Worm (Caenorhabditis elegans) whole organism, young adult: Measurements from ENCODE around the gene T07F12.2.

ENCODE experiments used
- B0019.2 ChIP-seq: fragments of 200-800 bp; sonication (Bioruptor generic); conservative IDR thresholded peaks from 2 replicates; pipeline ENCODE4 v1.3.6; 2022; ENCODE audit warnings: missing genetic modification reagents, missing genetic modification characterization, missing compliant biosample characterization
- B0336.3 ChIP-seq: fragments of 200-800 bp; sonication (Bioruptor generic); IDR thresholded peaks from 2 replicates; pipeline ENCODE4 v1.3.6; 2022; ENCODE audit warnings: missing genetic modification characterization, missing compliant biosample characterization
- F52B5.7 ChIP-seq: sonication (generic microtip); optimal IDR thresholded peaks from 2 replicates; lab custom pipeline; 2016; ENCODE audit warnings: mild to moderate bottlenecking, missing genetic modification characterization, missing compliant biosample characterization
- F57A8.1 ChIP-seq: fragments of 200-800 bp; sonication (Bioruptor generic); optimal IDR thresholded peaks from 2 replicates; lab custom pipeline; 2018; ENCODE audit warnings: mild to moderate bottlenecking, missing genetic modification characterization, moderate library complexity, missing compliant biosample characterization
- K12H6.12 ChIP-seq: fragments of 200-800 bp; sonication (Bioruptor generic); optimal IDR thresholded peaks from 2 replicates; lab custom pipeline; 2018; ENCODE audit warnings: mild to moderate bottlenecking, missing genetic modification characterization, missing compliant biosample characterization
- akir-1 ChIP-seq: fragments of 200-800 bp; sonication (Bioruptor generic); optimal IDR thresholded peaks from 2 replicates; lab custom pipeline; 2018; ENCODE audit warnings: mild to moderate bottlenecking, missing genetic modification characterization, moderate library complexity, missing compliant biosample characterization
- atf-7 ChIP-seq: sonication (generic microtip); optimal IDR thresholded peaks from 2 replicates; lab custom pipeline; 2017; ENCODE audit warnings: mild to moderate bottlenecking, missing genetic modification characterization, missing compliant biosample characterization
- cebp-1 ChIP-seq, 2 experiments: fragments of 200-800 bp in 1 of 2; sonication (Bioruptor generic) in 1 of 2; sonication (generic microtip) in 1 of 2; IDR thresholded peaks in 1 of 2; optimal IDR thresholded peaks in 1 of 2; 2 replicates each; pipeline versions ENCODE4 v1.3.6 to Lab custom; 2017 to 2022; ENCODE audit warnings: missing compliant biosample characterization in 2 of 2, missing genetic modification characterization in 2 of 2, mild to moderate bottlenecking in 1 of 2, missing genetic modification reagents in 1 of 2, moderate library complexity in 1 of 2
- ceh-100 ChIP-seq: fragments of 200-800 bp; sonication (Bioruptor generic); IDR thresholded peaks from 2 replicates; pipeline ENCODE4 v1.3.6; 2022; ENCODE audit warnings: missing genetic modification reagents, missing genetic modification characterization, missing compliant biosample characterization
- ceh-27 ChIP-seq: fragments of 200-800 bp; sonication (Bioruptor generic); optimal IDR thresholded peaks from 2 replicates; lab custom pipeline; 2018; ENCODE audit warnings: mild to moderate bottlenecking, missing genetic modification characterization, moderate library complexity, missing compliant biosample characterization
- ceh-79 ChIP-seq: sonication (generic microtip); optimal IDR thresholded peaks from 2 replicates; lab custom pipeline; 2017; ENCODE audit warnings: mild to moderate bottlenecking, missing genetic modification characterization, missing compliant biosample characterization
- ceh-91 ChIP-seq: fragments of 200-800 bp; sonication (Bioruptor generic); IDR thresholded peaks from 2 replicates; pipeline ENCODE4 v1.3.6; 2022; ENCODE audit warnings: missing genetic modification reagents, missing genetic modification characterization, missing compliant biosample characterization
- chd-7 ChIP-seq: sonication (generic microtip); optimal IDR thresholded peaks from 2 replicates; lab custom pipeline; 2016; ENCODE audit warnings: mild to moderate bottlenecking, missing genetic modification characterization, moderate library complexity, missing compliant biosample characterization
- dpl-1 ChIP-seq: fragments of 150-350 bp; optimal IDR thresholded peaks from 2 replicates; lab custom pipeline; 2014; ENCODE audit warnings: missing biosample characterization, missing genetic modification reagents, missing genetic modification characterization
- egl-44 ChIP-seq: fragments of 200-800 bp; sonication (Bioruptor generic); IDR thresholded peaks from 2 replicates; pipeline ENCODE4 v1.3.6; 2022; ENCODE audit warnings: missing genetic modification reagents, missing genetic modification characterization, missing compliant biosample characterization
- egrh-3 ChIP-seq: fragments of 200-800 bp; sonication (Bioruptor generic); IDR thresholded peaks from 2 replicates; pipeline ENCODE4 v1.3.6; 2022; ENCODE audit warnings: missing genetic modification reagents, missing genetic modification characterization, missing compliant biosample characterization
- gei-17 ChIP-seq: fragments of 200-800 bp; sonication (Bioruptor generic); optimal IDR thresholded peaks from 2 replicates; lab custom pipeline; 2018; ENCODE audit warnings: mild to moderate bottlenecking, missing genetic modification characterization, missing compliant biosample characterization
- hmg-1.2 ChIP-seq: fragments of 200-800 bp; sonication (Bioruptor generic); IDR thresholded peaks from 2 replicates; pipeline ENCODE4 v1.3.6; 2022; ENCODE audit warnings: missing genetic modification reagents, missing genetic modification characterization, missing compliant biosample characterization
- hmg-20 ChIP-seq: fragments of 200-800 bp; sonication (Bioruptor generic); IDR thresholded peaks from 2 replicates; pipeline ENCODE4 v1.3.6; 2022; ENCODE audit warnings: missing genetic modification reagents, missing genetic modification characterization, missing compliant biosample characterization
- hsf-1 ChIP-seq: fragments of 200-800 bp; sonication (Bioruptor generic); IDR thresholded peaks from 2 replicates; pipeline ENCODE4 v1.3.6; 2022; ENCODE audit warnings: missing genetic modification reagents, missing genetic modification characterization, missing compliant biosample characterization
- lin-26 ChIP-seq: fragments of 200-800 bp; sonication (Bioruptor generic); IDR thresholded peaks from 2 replicates; pipeline ENCODE4 v1.3.6; 2022; ENCODE audit warnings: missing genetic modification reagents, missing genetic modification characterization, missing compliant biosample characterization
- lin-35 ChIP-seq, 3 experiments: fragments of 150-350 bp in 2 of 3; sonication (generic microtip) in 1 of 3; optimal IDR thresholded peaks; 2 replicates each; lab custom pipeline; 2014 to 2018; ENCODE audit warnings: missing biosample characterization in 3 of 3, missing genetic modification characterization in 3 of 3, missing genetic modification reagents in 3 of 3
- mcd-1 ChIP-seq: fragments of 200-800 bp; sonication (Bioruptor generic); IDR thresholded peaks from 2 replicates; pipeline ENCODE4 v1.3.6; 2022; ENCODE audit warnings: missing genetic modification reagents, missing genetic modification characterization, missing compliant biosample characterization
- mxl-1 ChIP-seq: sonication (generic microtip); optimal IDR thresholded peaks from 2 replicates; lab custom pipeline; 2016; ENCODE audit warnings: missing genetic modification characterization, missing compliant biosample characterization
- nfya-1 ChIP-seq: sonication (generic microtip); optimal IDR thresholded peaks from 2 replicates; lab custom pipeline; 2017; ENCODE audit warnings: antibody characterized with exemption, missing compliant biosample characterization, missing genetic modification characterization, borderline replicate concordance; ENCODE audit not compliant: insufficient read depth
- nfya-2 ChIP-seq: fragments of 200-800 bp; sonication (Bioruptor generic); IDR thresholded peaks from 2 replicates; pipeline ENCODE4 v1.3.6; 2022; ENCODE audit warnings: missing genetic modification reagents, missing genetic modification characterization, missing compliant biosample characterization
- nfyb-1 ChIP-seq: fragments of 200-800 bp; sonication (Bioruptor generic); IDR thresholded peaks from 2 replicates; pipeline ENCODE4 v1.3.6; 2022; ENCODE audit warnings: missing genetic modification reagents, missing genetic modification characterization, missing compliant biosample characterization
- nhr-80 ChIP-seq: sonication (generic microtip); optimal IDR thresholded peaks from 2 replicates; lab custom pipeline; 2016; ENCODE audit warnings: missing genetic modification characterization, missing compliant biosample characterization
- pbrm-1 ChIP-seq: fragments of 200-800 bp; sonication (Bioruptor generic); IDR thresholded peaks from 2 replicates; pipeline ENCODE4 v1.3.6; 2022; ENCODE audit warnings: missing genetic modification reagents, missing genetic modification characterization, missing compliant biosample characterization
- repo-1 ChIP-seq: sonication (generic microtip); optimal IDR thresholded peaks from 2 replicates; lab custom pipeline; 2017; ENCODE audit warnings: mild to moderate bottlenecking, missing genetic modification characterization, missing compliant biosample characterization
- somi-1 ChIP-seq: fragments of 200-800 bp; sonication (Bioruptor generic); optimal IDR thresholded peaks from 2 replicates; lab custom pipeline; 2018; ENCODE audit warnings: mild to moderate bottlenecking, missing genetic modification characterization, missing compliant biosample characterization
- zfh-2 ChIP-seq: fragments of 200-800 bp; sonication (Bioruptor generic); conservative IDR thresholded peaks from 2 replicates; pipeline ENCODE4 v1.3.6; 2022; ENCODE audit warnings: missing genetic modification reagents, missing genetic modification characterization, missing compliant biosample characterization
- zim-3 ChIP-seq: sonication (generic microtip); optimal IDR thresholded peaks from 2 replicates; lab custom pipeline; 2017; ENCODE audit warnings: mild to moderate bottlenecking, missing genetic modification characterization, moderate library complexity, missing compliant biosample characterization

T07F12.2 gene

DNA sequence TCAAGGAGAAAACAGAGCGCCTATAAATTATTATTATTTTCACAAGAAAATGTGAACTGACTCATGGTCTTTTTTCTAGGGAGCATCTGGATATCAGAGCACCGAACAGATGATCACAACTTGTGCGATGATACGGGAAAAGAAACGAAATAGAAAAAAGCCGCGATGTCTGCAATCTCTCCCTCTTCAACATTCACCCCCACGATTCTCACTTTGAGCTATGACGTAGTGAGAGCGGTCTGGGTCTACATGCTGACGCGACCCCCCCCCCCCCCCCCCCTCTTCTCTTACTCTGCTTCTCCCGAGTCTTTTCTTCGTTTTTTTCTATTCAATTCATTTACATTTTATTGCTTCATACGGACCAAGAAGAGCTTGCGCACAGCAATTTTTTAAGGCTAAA, 9.6 kb downstream of the T07F12.2 start:
- TF ChIP-seq K12H6.12 (tag; lab: Kevin White, UChicago) (peak; percentile 69), hmg-20 (GFP tag; lab: Robert Waterston, UW) (no peak), ceh-91 (no peak), ceh-27 (peak; percentile 38), egrh-3 (GFP tag; lab: Robert Waterston, UW) (peak; percentile 76), hmg-1.2 (GFP tag; lab: Robert Waterston, UW) (peak; percentile 42; the same call in 1 of the 2 replicates), B0336.3 (GFP tag; lab: Robert Waterston, UW) (no peak), zfh-2 (peak; percentile 97), hsf-1 (no peak), F57A8.1 (GFP tag; lab: Kevin White, UChicago) (no peak), cebp-1 (GFP tag; IDR thresholded peaks at IDR 0.05; lab: Robert Waterston, UW) (no peak), cebp-1 (tag; optimal IDR thresholded peaks at IDR 0.05; lab: Kevin White, UChicago) (peak; percentile 55), egl-44 (GFP tag; lab: Robert Waterston, UW) (no peak), ceh-79 (tag; lab: Kevin White, UChicago) (no peak), dpl-1 (GFP tag; lab: Kevin White, UChicago) (no peak), pbrm-1 (GFP tag; lab: Robert Waterston, UW) (no peak), somi-1 (GFP tag; lab: Kevin White, UChicago) (no peak), ceh-100 (GFP tag; lab: Robert Waterston, UW) (no peak), nfyb-1 (GFP tag; lab: Robert Waterston, UW) (0 out of 2 replicates have a peak, but pooled peaks have one; percentile 9), F52B5.7 (no peak), chd-7 (tag; lab: Kevin White, UChicago) (peak; percentile 43), nfya-2 (GFP tag; lab: Robert Waterston, UW) (no peak), mcd-1 (0 out of 2 replicates have a peak, but pooled peaks have one; percentile 23), atf-7 (tag; lab: Kevin White, UChicago) (peak; percentile 70), akir-1 (GFP tag; lab: Kevin White, UChicago) (no peak)
- TF ChIP-seq, all 124 proteins: peak for 10

DNA sequence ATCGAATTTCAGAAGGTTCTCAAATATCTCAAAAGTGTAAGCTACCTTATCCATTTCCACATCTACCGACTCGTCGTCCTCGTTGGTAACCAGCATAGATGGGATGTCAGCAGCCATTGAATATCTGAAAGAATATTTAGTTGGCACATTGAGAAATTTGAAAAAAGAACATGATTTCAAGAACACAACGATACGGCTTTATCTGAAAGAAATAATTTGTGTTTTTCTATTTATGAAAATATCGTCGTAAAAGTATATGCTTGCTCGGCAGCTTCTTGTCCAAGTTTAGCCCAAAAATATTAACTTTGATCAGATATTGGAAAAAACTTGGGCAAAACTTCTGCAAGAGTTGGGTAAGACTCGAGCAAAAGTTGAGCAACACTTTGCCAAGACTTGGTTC, 10.6 kb downstream of the T07F12.2 start, which contains the start of gene T07F12.4:
TSS of gene T07F12.4 (minus strand) at position 130 of the 400 bp plus-strand sequence.
- TF ChIP-seq zim-3 (tag; lab: Kevin White, UChicago), result no peak

DNA sequence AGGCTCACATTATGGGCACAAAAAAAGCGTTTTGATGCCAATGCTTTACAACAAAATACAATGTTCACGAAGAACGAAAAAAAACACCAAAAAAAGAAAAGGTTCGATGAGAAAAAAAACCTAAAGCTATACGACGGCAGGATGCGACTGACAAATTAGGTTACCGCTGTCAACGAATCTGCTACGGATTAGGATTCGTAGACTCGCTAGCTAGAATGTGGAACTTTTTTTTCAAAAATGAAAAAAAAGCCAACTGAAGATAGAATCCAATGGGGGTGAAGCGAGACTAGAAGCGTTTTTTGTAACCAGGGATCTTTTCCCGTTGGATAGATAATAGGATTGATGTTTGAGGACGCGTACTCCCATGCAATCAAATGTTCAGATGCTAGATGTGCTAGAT, 11.9 kb downstream of the T07F12.2 start:
- TF ChIP-seq lin-35 (GFP tag; optimal IDR thresholded peaks at IDR 0.05; lab: Kevin White, UChicago) (peak in 1 of 3 experiments; percentile 6), ceh-79 (tag; lab: Kevin White, UChicago) (no peak)

DNA sequence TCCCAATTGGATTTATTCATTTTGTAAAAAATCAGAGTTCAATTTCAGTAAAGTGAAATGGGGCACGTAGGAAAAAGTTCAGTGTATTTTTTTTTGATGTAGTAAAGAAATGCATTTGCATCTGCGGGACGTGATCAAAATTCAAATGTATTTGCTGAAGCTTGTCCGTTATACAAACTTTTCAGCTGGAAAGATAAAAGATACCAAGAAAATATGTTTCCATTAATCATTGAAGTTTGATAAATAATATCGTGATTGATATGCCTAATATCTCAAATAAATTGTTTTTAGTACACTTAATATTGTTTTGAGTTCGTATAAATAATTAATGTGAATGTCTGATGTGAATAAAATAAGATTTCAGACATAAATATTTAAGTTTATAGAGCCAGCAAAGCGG, 12.3 kb downstream of the T07F12.2 start:
- TF ChIP-seq egrh-3 (GFP tag; lab: Robert Waterston, UW) (no peak), gei-17 (GFP tag; lab: Kevin White, UChicago) (no peak), dpl-1 (GFP tag; lab: Kevin White, UChicago) (no peak), repo-1 (tag; lab: Kevin White, UChicago) (no peak), lin-26 (GFP tag; lab: Robert Waterston, UW) (no peak), nfya-1 (no peak), zfh-2 (no peak), B0019.2 (GFP tag; lab: Robert Waterston, UW) (no peak)

DNA sequence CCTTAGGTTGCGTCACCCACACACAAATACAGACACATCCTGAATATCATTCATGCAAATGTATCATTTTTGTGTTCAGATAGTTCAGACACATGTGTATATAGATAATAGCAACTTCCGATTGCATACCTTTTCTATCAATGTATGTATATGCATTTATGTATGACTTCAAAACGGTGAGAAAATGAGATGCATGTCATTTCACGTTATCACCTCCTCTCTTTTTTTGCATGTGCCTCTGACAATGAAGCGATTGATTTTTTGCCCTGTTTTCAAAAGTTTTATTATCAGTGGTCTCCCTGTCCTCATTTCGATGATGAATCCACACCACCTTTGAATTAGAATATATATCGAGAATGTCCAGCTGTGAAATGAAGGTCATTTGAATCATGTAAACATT, 15.8 kb downstream of the T07F12.2 start, which contains the start of gene K05B2.2:
TSS of gene K05B2.2 (plus strand) at position 278 of the 400 bp plus-strand sequence.
- TF ChIP-seq mxl-1, result no peak
- peak; percentile 77 for TF ChIP-seq nhr-80 (tag; lab: Kevin White, UChicago)
- TF ChIP-seq, all 124 proteins: peak for 1
